Worm (Caenorhabditis elegans) whole organism, L2 larva: ENCODE measurements around the gene srh-31.

Source experiments
- C34F6.9 ChIP-seq: fragments of 150-350 bp; optimal IDR thresholded peaks from 2 replicates; lab custom pipeline; 2014; ENCODE audit warnings: missing biosample characterization, missing genetic modification characterization
- F13H6.1 ChIP-seq: sonication (generic microtip); optimal IDR thresholded peaks from 2 replicates; lab custom pipeline; 2016; ENCODE audit warnings: missing genetic modification characterization, missing compliant biosample characterization
- Y55F3AM.14 ChIP-seq: fragments of 200-800 bp; sonication (Bioruptor generic); optimal IDR thresholded peaks from 2 replicates; lab custom pipeline; 2018; ENCODE audit warnings: mild to moderate bottlenecking, missing genetic modification characterization, missing compliant biosample characterization
- ZK546.5 ChIP-seq: sonication (generic microtip); optimal IDR thresholded peaks from 2 replicates; lab custom pipeline; 2017; ENCODE audit warnings: missing biosample characterization, missing genetic modification characterization
- aly-2 ChIP-seq: fragments of 150-350 bp; optimal IDR thresholded peaks from 2 replicates; lab custom pipeline; 2014; ENCODE audit warnings: missing biosample characterization, missing genetic modification characterization
- blmp-1 ChIP-seq: sonication (generic microtip); optimal IDR thresholded peaks from 2 replicates; lab custom pipeline; 2017; ENCODE audit warnings: missing genetic modification characterization, mild to moderate bottlenecking, missing compliant biosample characterization, antibody characterized with exemption, moderate library complexity; ENCODE audit not compliant: insufficient read depth
- ceh-16 ChIP-seq: fragments of 150-350 bp; optimal IDR thresholded peaks from 2 replicates; lab custom pipeline; 2014; ENCODE audit warnings: missing biosample characterization, missing genetic modification characterization
- ceh-82 ChIP-seq: fragments of 150-350 bp; optimal IDR thresholded peaks from 2 replicates; lab custom pipeline; 2014; ENCODE audit warnings: missing biosample characterization, missing genetic modification characterization
- crh-2 ChIP-seq: sonication (generic microtip); optimal IDR thresholded peaks from 2 replicates; lab custom pipeline; 2017; ENCODE audit warnings: missing biosample characterization, missing genetic modification characterization
- elt-1 ChIP-seq: fragments of 150-350 bp; optimal IDR thresholded peaks from 2 replicates; lab custom pipeline; 2014; ENCODE audit warnings: missing biosample characterization, missing genetic modification characterization
- elt-3 ChIP-seq: sonication (generic microtip); optimal IDR thresholded peaks from 2 replicates; lab custom pipeline; 2017; ENCODE audit warnings: missing biosample characterization, missing genetic modification characterization
- fos-1 ChIP-seq: fragments of 150-350 bp; optimal IDR thresholded peaks from 2 replicates; lab custom pipeline; 2014; ENCODE audit warnings: missing biosample characterization, missing genetic modification characterization
- gmeb-1 ChIP-seq: fragments of 150-350 bp; optimal IDR thresholded peaks from 2 replicates; lab custom pipeline; 2014; ENCODE audit warnings: missing biosample characterization, missing genetic modification characterization
- lin-11 ChIP-seq: fragments of 150-350 bp; sonication (generic microtip); optimal IDR thresholded peaks from 2 replicates; lab custom pipeline; 2014; ENCODE audit warnings: missing biosample characterization, missing genetic modification characterization, inconsistent platforms, mixed read lengths
- lin-13 ChIP-seq: fragments of 150-350 bp; optimal IDR thresholded peaks from 2 replicates; lab custom pipeline; 2014; ENCODE audit warnings: missing biosample characterization, missing genetic modification reagents, missing genetic modification characterization
- lin-39 ChIP-seq: fragments of 150-350 bp; optimal IDR thresholded peaks from 2 replicates; lab custom pipeline; 2014; ENCODE audit warnings: missing biosample characterization, missing genetic modification reagents, missing genetic modification characterization
- lsy-2 ChIP-seq, 2 experiments: fragments of 150-350 bp in 1 of 2; sonication (generic microtip) in 1 of 2; optimal IDR thresholded peaks; 2 replicates each; lab custom pipeline; 2014 to 2017; ENCODE audit warnings: missing biosample characterization in 2 of 2, missing genetic modification characterization in 2 of 2
- mab-5 ChIP-seq: fragments of 150-350 bp; optimal IDR thresholded peaks from 2 replicates; lab custom pipeline; 2014; ENCODE audit warnings: missing biosample characterization, missing genetic modification characterization
- mbf-1 ChIP-seq: sonication (generic microtip); optimal IDR thresholded peaks from 2 replicates; lab custom pipeline; 2017; ENCODE audit warnings: missing biosample characterization, missing genetic modification characterization
- mdl-1 ChIP-seq, 2 experiments: fragments of 150-350 bp in 1 of 2; sonication (generic microtip) in 1 of 2; optimal IDR thresholded peaks; 2 replicates each; lab custom pipeline; 2017; ENCODE audit warnings: missing biosample characterization in 2 of 2, missing genetic modification characterization in 2 of 2
- nhr-10 ChIP-seq: sonication (generic microtip); optimal IDR thresholded peaks from 2 replicates; lab custom pipeline; 2017; ENCODE audit warnings: missing biosample characterization, missing genetic modification characterization
- nhr-11 ChIP-seq: fragments of 150-350 bp; optimal IDR thresholded peaks from 2 replicates; lab custom pipeline; 2014; ENCODE audit warnings: missing biosample characterization, missing genetic modification characterization
- nhr-21 ChIP-seq: fragments of 150-350 bp; optimal IDR thresholded peaks from 2 replicates; lab custom pipeline; 2014; ENCODE audit warnings: missing biosample characterization, missing genetic modification characterization
- nhr-237 ChIP-seq: fragments of 150-350 bp; optimal IDR thresholded peaks from 2 replicates; lab custom pipeline; 2014; ENCODE audit warnings: missing biosample characterization, missing genetic modification characterization
- nhr-25 ChIP-seq: fragments of 150-350 bp; sonication (generic microtip); optimal IDR thresholded peaks from 3 replicates; lab custom pipeline; 2014; ENCODE audit warnings: missing biosample characterization, missing genetic modification characterization
- peb-1 ChIP-seq: fragments of 150-350 bp; optimal IDR thresholded peaks from 2 replicates; lab custom pipeline; 2014; ENCODE audit warnings: missing biosample characterization, missing genetic modification characterization
- sem-4 ChIP-seq: fragments of 150-350 bp; optimal IDR thresholded peaks from 2 replicates; lab custom pipeline; 2014; ENCODE audit warnings: missing biosample characterization, missing genetic modification reagents, missing genetic modification characterization
- skn-1 ChIP-seq: sonication (generic microtip); optimal IDR thresholded peaks from 2 replicates; lab custom pipeline; 2017; ENCODE audit warnings: missing biosample characterization, missing genetic modification characterization
- unc-39 ChIP-seq: fragments of 150-350 bp; optimal IDR thresholded peaks from 2 replicates; lab custom pipeline; 2014; ENCODE audit warnings: missing biosample characterization, missing genetic modification characterization
- unc-55 ChIP-seq: fragments of 150-350 bp; sonication (generic microtip); optimal IDR thresholded peaks from 3 replicates; lab custom pipeline; 2014; ENCODE audit warnings: missing biosample characterization, missing genetic modification reagents, missing genetic modification characterization
- unc-62 ChIP-seq: fragments of 150-350 bp; optimal IDR thresholded peaks from 2 replicates; lab custom pipeline; 2014; ENCODE audit warnings: missing biosample characterization, missing genetic modification reagents, missing genetic modification characterization
- zag-1 ChIP-seq: fragments of 150-350 bp; optimal IDR thresholded peaks from 2 replicates; lab custom pipeline; 2014; ENCODE audit warnings: missing biosample characterization, missing genetic modification characterization
- ztf-1 ChIP-seq: fragments of 200-800 bp; sonication (Bioruptor generic); conservative IDR thresholded peaks from 2 replicates; pipeline ENCODE4 v1.3.6; 2022; ENCODE audit warnings: missing genetic modification characterization, missing compliant biosample characterization
- ztf-11 ChIP-seq: sonication (generic microtip); optimal IDR thresholded peaks from 2 replicates; lab custom pipeline; 2017; ENCODE audit warnings: missing biosample characterization, missing genetic modification characterization
- ztf-4 ChIP-seq: fragments of 150-350 bp; optimal IDR thresholded peaks from 2 replicates; lab custom pipeline; 2014; ENCODE audit warnings: missing biosample characterization, missing genetic modification characterization

srh-31 gene

DNA sequence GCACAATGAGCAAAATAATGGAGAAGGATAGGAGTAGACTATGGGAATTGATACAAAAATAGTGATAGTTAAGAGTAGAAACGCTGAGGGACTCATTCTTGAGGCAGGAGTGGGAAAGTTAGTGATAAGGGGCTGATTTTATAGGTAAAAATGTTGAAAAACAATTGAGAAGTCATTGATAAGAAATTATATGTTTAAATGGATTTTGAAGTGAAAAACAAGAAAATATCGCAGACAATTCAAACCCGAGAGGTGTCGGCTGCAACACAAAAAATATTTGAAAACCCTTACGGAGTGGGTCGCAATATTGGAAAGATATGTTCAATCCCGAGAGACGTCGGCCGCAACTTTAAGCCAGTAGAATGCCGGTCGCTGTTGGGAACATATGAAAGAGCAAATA is 10.4 kb upstream of the srh-31 start, which contains the start of gene spp-29:
TSS of gene spp-29 (minus strand) at position 101 of the 400 bp plus-strand sequence.
- no peak for TF ChIP-seq sem-4 (tag; lab: Kevin White, UChicago)
- no peak for TF ChIP-seq nhr-11 (tag; lab: Kevin White, UChicago)
- TF ChIP-seq C34F6.9 (tag; lab: Kevin White, UChicago): no peak
- no peak for TF ChIP-seq unc-62 (GFP tag; lab: Kevin White, UChicago)
- TF ChIP-seq F13H6.1 (tag; lab: Kevin White, UChicago): no peak
- no peak for TF ChIP-seq elt-3 (tag; lab: Kevin White, UChicago)
- no peak for TF ChIP-seq ztf-4 (tag; lab: Kevin White, UChicago)
- no peak for TF ChIP-seq gmeb-1
- no peak for TF ChIP-seq blmp-1 (tag; lab: Kevin White, UChicago)
- TF ChIP-seq skn-1: no peak
- no peak for TF ChIP-seq mab-5
- TF ChIP-seq lsy-2 (tag; optimal IDR thresholded peaks at IDR 0.05; lab: Kevin White, UChicago): no peak
- no peak for TF ChIP-seq ztf-1 (GFP tag; lab: Robert Waterston, UW)
- TF ChIP-seq ztf-11 (tag; lab: Kevin White, UChicago): no peak
- TF ChIP-seq zag-1 (tag; lab: Kevin White, UChicago): no peak
- no peak for TF ChIP-seq mbf-1 (tag; lab: Kevin White, UChicago)
- no peak for TF ChIP-seq mdl-1 (tag; optimal IDR thresholded peaks at IDR 0.05; lab: Kevin White, UChicago)
- TF ChIP-seq nhr-10 (tag; lab: Kevin White, UChicago): no peak
- TF ChIP-seq ceh-82 (tag; lab: Kevin White, UChicago): no peak

DNA sequence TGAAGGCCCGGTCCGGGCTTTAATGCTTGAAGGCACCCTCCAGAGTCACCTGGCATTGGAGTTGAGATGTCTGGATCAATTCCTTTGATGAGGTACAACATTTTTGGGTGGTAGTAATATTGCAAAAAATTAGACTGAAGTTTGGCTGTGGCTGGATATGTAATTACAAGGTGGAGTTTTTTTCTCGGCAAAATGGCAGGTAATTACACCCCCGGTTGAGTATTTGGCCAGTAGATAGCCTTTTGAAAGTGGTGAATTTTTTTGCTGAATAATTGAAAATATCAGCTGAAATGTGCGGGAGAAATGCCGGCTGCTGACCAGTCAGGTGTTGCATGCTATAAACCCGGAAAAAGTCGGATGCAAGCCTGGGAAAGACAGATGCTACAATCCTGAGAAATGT is 8.0 kb upstream of the srh-31 start, which contains the start of gene Y26G10.4:
TSS of gene Y26G10.4 (minus strand) at position 101 of the 400 bp plus-strand sequence.
- TF ChIP-seq lin-13 (GFP tag; lab: Kevin White, UChicago) (no peak), zag-1 (tag; lab: Kevin White, UChicago) (no peak), nhr-11 (tag; lab: Kevin White, UChicago) (no peak), ceh-16 (tag; lab: Kevin White, UChicago) (no peak), nhr-25 (tag; lab: Kevin White, UChicago) (no peak), mab-5 (no peak), ztf-1 (GFP tag; lab: Robert Waterston, UW) (no peak), nhr-21 (tag; lab: Kevin White, UChicago) (no peak), crh-2 (tag; lab: Kevin White, UChicago) (no peak)

DNA sequence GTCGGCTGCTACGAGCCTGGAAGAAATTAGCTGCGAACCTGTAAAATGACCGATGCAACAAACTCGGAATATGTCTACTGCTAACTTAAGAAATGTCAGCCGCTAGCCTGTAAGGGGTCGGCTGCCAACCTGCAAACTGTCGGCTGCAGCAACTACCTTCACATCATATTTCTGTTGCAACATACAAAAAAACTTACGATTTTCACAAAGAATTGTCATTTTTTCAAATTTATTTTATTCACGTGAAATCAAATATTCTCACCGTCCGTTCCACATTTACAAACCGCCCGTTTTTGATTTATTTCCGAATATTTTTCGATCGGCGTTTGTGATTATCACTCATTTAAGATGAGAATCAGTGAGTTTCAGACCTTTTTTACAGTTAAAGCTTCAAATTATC is 7.5 kb upstream of the srh-31 start, which contains the start of gene Y26G10.6:
TSS of gene Y26G10.6 (plus strand) at position 301 of the 400 bp plus-strand sequence.
- no peak for TF ChIP-seq zag-1 (tag; lab: Kevin White, UChicago)
- TF ChIP-seq unc-55 (GFP tag; lab: Kevin White, UChicago): no peak
- no peak for TF ChIP-seq ztf-11 (tag; lab: Kevin White, UChicago)
- TF ChIP-seq unc-39 (tag; lab: Kevin White, UChicago): no peak
- no peak for TF ChIP-seq lsy-2 (tag; optimal IDR thresholded peaks at IDR 0.05; lab: Kevin White, UChicago)
- TF ChIP-seq crh-2 (tag; lab: Kevin White, UChicago): no peak
- no peak for TF ChIP-seq Y55F3AM.14 (GFP tag; lab: Kevin White, UChicago)
- TF ChIP-seq mdl-1 (tag; optimal IDR thresholded peaks at IDR 0.05; lab: Kevin White, UChicago): no peak
- no peak for TF ChIP-seq nhr-21 (tag; lab: Kevin White, UChicago)

DNA sequence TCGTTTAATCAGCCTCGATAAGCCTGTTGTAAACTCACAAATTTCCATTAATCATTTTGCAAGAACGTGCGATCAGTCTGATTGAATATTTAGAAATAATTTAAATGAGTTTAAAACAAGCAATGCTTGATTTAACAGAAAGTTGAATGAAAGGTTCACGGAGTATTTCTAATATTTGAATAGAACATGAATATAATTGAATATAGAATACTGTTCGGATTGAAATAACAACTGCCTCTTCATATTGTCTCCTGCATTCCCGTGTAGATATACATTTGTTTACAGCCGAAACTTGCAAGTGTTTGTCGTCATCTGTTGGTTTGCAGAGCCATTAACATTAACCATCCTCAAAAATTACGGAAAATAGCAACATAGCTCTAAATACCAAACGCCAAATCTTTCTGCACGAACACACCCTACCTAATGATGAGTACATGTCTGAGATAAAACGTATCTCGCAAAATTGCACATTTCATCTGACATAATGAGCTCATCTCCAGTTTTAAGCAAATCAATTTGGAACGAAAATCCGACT is 6.3 kb upstream of the srh-31 start, which contains the start of the genes Y26G10.5 and srh-32:
TSS of gene Y26G10.5 (minus strand) at position 101 of the 535 bp plus-strand sequence.
TSS of gene srh-32 (plus strand) at position 485 of the 535 bp plus-strand sequence.
- TF ChIP-seq lin-39 (no peak), mdl-1 (tag; optimal IDR thresholded peaks at IDR 0.05; lab: Kevin White, UChicago) (no peak), ZK546.5 (no peak), gmeb-1 (no peak), nhr-237 (tag; lab: Kevin White, UChicago) (no peak), lin-11 (tag; lab: Kevin White, UChicago) (no peak), fos-1 (tag; lab: Kevin White, UChicago) (no peak), peb-1 (tag; lab: Kevin White, UChicago) (no peak), aly-2 (tag; lab: Kevin White, UChicago) (no peak), elt-1 (tag; lab: Kevin White, UChicago) (no peak), nhr-10 (tag; lab: Kevin White, UChicago) (no peak), elt-3 (tag; lab: Kevin White, UChicago) (no peak), nhr-25 (tag; lab: Kevin White, UChicago) (no peak), ceh-16 (tag; lab: Kevin White, UChicago) (no peak), lin-13 (GFP tag; lab: Kevin White, UChicago) (no peak), unc-55 (GFP tag; lab: Kevin White, UChicago) (no peak)
